Fruit fly (Drosophila melanogaster) whole organism, prepupa: Measurements from ENCODE around the gene P5CDh2.

Experiments used
- Blimp-1 ChIP-seq: fragments of 200-800 bp; sonication (Bioruptor generic); optimal IDR thresholded peaks from 3 replicates; lab custom pipeline; 2017; ENCODE audit warnings: missing biosample characterization, missing genetic modification characterization, mild to moderate bottlenecking, moderate library complexity, missing genetic modification reagents
- CG10631 ChIP-seq: fragments of 200-800 bp; sonication (Bioruptor generic); optimal IDR thresholded peaks from 2 replicates; lab custom pipeline; 2016; ENCODE audit warnings: missing biosample characterization, missing genetic modification characterization
- CG10669 ChIP-seq: fragments of 200-800 bp; sonication (Bioruptor generic); optimal IDR thresholded peaks from 3 replicates; lab custom pipeline; 2018; ENCODE audit warnings: missing biosample characterization, mild to moderate bottlenecking, missing genetic modification characterization, moderate library complexity
- CG11294 ChIP-seq: fragments of 200-800 bp; sonication (Bioruptor generic); IDR thresholded peaks from 2 replicates; pipeline ENCODE4 v1.3.6; 2022; ENCODE audit warnings: missing biosample characterization, missing genetic modification characterization
- CG11762 ChIP-seq: fragments of 200-800 bp; sonication (Bioruptor generic); optimal IDR thresholded peaks from 3 replicates; lab custom pipeline; 2016; ENCODE audit warnings: missing biosample characterization, missing genetic modification characterization; ENCODE audit not compliant: insufficient read depth
- CG11902 ChIP-seq: fragments of 200-800 bp; sonication (Bioruptor generic); optimal IDR thresholded peaks from 3 replicates; lab custom pipeline; 2016; ENCODE audit warnings: missing biosample characterization, missing genetic modification characterization
- CG15336 ChIP-seq: fragments of 200-800 bp; sonication (Bioruptor generic); IDR thresholded peaks from 2 replicates; pipeline ENCODE4 v1.3.6; 2022; ENCODE audit warnings: missing biosample characterization, missing genetic modification characterization
- CG1621 ChIP-seq: fragments of 200-800 bp; sonication (Bioruptor generic); optimal IDR thresholded peaks from 3 replicates; lab custom pipeline; 2018; ENCODE audit warnings: missing biosample characterization, mild to moderate bottlenecking, missing genetic modification characterization
- CG16779 ChIP-seq: fragments of 200-800 bp; sonication (Bioruptor generic); optimal IDR thresholded peaks from 3 replicates; lab custom pipeline; 2017; ENCODE audit warnings: missing biosample characterization, mild to moderate bottlenecking, missing genetic modification characterization
- CG3032 ChIP-seq: fragments of 200-800 bp; optimal IDR thresholded peaks from 2 replicates; lab custom pipeline; 2019; ENCODE audit warnings: missing biosample characterization, mild to moderate bottlenecking, missing genetic modification characterization, moderate library complexity
- CG31627 ChIP-seq: fragments of 200-800 bp; sonication (Bioruptor generic); optimal IDR thresholded peaks from 3 replicates; lab custom pipeline; 2016; ENCODE audit warnings: missing biosample characterization, missing genetic modification characterization
- CG32006 ChIP-seq: fragments of 200-800 bp; sonication (Bioruptor generic); optimal IDR thresholded peaks from 3 replicates; lab custom pipeline; 2017; ENCODE audit warnings: missing biosample characterization, mild to moderate bottlenecking, missing genetic modification characterization
- CG34406 ChIP-seq: fragments of 200-800 bp; sonication (Bioruptor generic); optimal IDR thresholded peaks from 3 replicates; lab custom pipeline; 2016; ENCODE audit warnings: missing biosample characterization, missing genetic modification characterization
- CG6276 ChIP-seq: fragments of 200-800 bp; sonication (Bioruptor generic); optimal IDR thresholded peaks from 2 replicates; lab custom pipeline; 2017; ENCODE audit warnings: missing biosample characterization, mild to moderate bottlenecking, missing genetic modification characterization
- CG6792 ChIP-seq: fragments of 200-800 bp; sonication (Bioruptor generic); optimal IDR thresholded peaks from 3 replicates; lab custom pipeline; 2016; ENCODE audit warnings: missing biosample characterization, missing genetic modification characterization
- CG6808 ChIP-seq: fragments of 200-800 bp; sonication (Bioruptor generic); optimal IDR thresholded peaks from 3 replicates; lab custom pipeline; 2017; ENCODE audit warnings: missing biosample characterization, missing genetic modification characterization, mild to moderate bottlenecking, moderate library complexity, missing genetic modification reagents
- CG6854 ChIP-seq: fragments of 200-800 bp; sonication (Bioruptor generic); optimal IDR thresholded peaks from 2 replicates; lab custom pipeline; 2017; ENCODE audit warnings: missing biosample characterization, mild to moderate bottlenecking, missing genetic modification characterization
- CG7368 ChIP-seq: fragments of 200-800 bp; sonication (Bioruptor generic); optimal IDR thresholded peaks from 3 replicates; lab custom pipeline; 2016; ENCODE audit warnings: missing biosample characterization, missing genetic modification characterization
- CG8119 ChIP-seq: fragments of 200-800 bp; sonication (Bioruptor generic); IDR thresholded peaks from 3 replicates; pipeline ENCODE4 v1.3.6; 2022; ENCODE audit warnings: missing biosample characterization, missing genetic modification characterization
- CG8319 ChIP-seq: fragments of 200-800 bp; sonication (Bioruptor generic); optimal IDR thresholded peaks from 3 replicates; lab custom pipeline; 2016; ENCODE audit warnings: missing biosample characterization, missing genetic modification characterization
- CG8632 ChIP-seq: fragments of 200-800 bp; sonication (Bioruptor generic); optimal IDR thresholded peaks from 3 replicates; lab custom pipeline; 2016; ENCODE audit warnings: missing biosample characterization, missing genetic modification characterization
- CG9139 ChIP-seq: fragments of 200-800 bp; sonication (Bioruptor generic); optimal IDR thresholded peaks from 3 replicates; lab custom pipeline; 2017; ENCODE audit warnings: missing biosample characterization, mild to moderate bottlenecking, missing genetic modification characterization
- Eip75B ChIP-seq: fragments of 200-800 bp; sonication (Bioruptor generic); optimal IDR thresholded peaks from 3 replicates; lab custom pipeline; 2016; ENCODE audit warnings: missing biosample characterization, missing genetic modification characterization
- Eip93F ChIP-seq: fragments of 200-800 bp; sonication (Bioruptor generic); optimal IDR thresholded peaks from 2 replicates; lab custom pipeline; 2016; ENCODE audit warnings: missing biosample characterization, mild to moderate bottlenecking, missing genetic modification characterization
- Ets21C ChIP-seq: fragments of 200-800 bp; sonication (Bioruptor generic); optimal IDR thresholded peaks from 3 replicates; lab custom pipeline; 2016; ENCODE audit warnings: missing biosample characterization, missing genetic modification characterization
- Ets96B ChIP-seq: fragments of 200-800 bp; optimal IDR thresholded peaks from 2 replicates; lab custom pipeline; 2019; ENCODE audit warnings: missing biosample characterization, mild to moderate bottlenecking, missing genetic modification characterization, moderate library complexity
- Gug ChIP-seq: fragments of 200-800 bp; sonication (Bioruptor generic); IDR thresholded peaks from 2 replicates; pipeline ENCODE4 v1.3.6; 2022; ENCODE audit warnings: missing biosample characterization, missing genetic modification characterization
- Hr38 ChIP-seq: sonication (Bioruptor generic); optimal IDR thresholded peaks from 2 replicates; lab custom pipeline; 2016; ENCODE audit warnings: missing biosample characterization, missing genetic modification characterization
- Hr4 ChIP-seq: fragments of 200-800 bp; sonication (Bioruptor generic); optimal IDR thresholded peaks from 3 replicates; lab custom pipeline; 2016; ENCODE audit warnings: missing biosample characterization, missing genetic modification characterization
- Lpt ChIP-seq: fragments of 200-800 bp; sonication (Bioruptor generic); optimal IDR thresholded peaks from 3 replicates; lab custom pipeline; 2016; ENCODE audit warnings: missing biosample characterization, missing genetic modification characterization
- Met ChIP-seq: fragments of 200-800 bp; sonication (Bioruptor generic); optimal IDR thresholded peaks from 3 replicates; lab custom pipeline; 2016; ENCODE audit warnings: missing biosample characterization, missing genetic modification characterization
- OdsH ChIP-seq: fragments of 200-800 bp; sonication (Bioruptor generic); optimal IDR thresholded peaks from 3 replicates; lab custom pipeline; 2016; ENCODE audit warnings: missing biosample characterization, missing genetic modification characterization
- Smox ChIP-seq: fragments of 200-800 bp; sonication (Bioruptor generic); optimal IDR thresholded peaks from 3 replicates; lab custom pipeline; 2016; ENCODE audit warnings: missing biosample characterization, missing genetic modification characterization
- Sox102F ChIP-seq: fragments of 200-800 bp; sonication (Bioruptor generic); optimal IDR thresholded peaks from 2 replicates; lab custom pipeline; 2016; ENCODE audit warnings: missing biosample characterization, mild to moderate bottlenecking, missing genetic modification characterization
- Sox14 ChIP-seq: fragments of 200-800 bp; sonication (Bioruptor generic); optimal IDR thresholded peaks from 3 replicates; lab custom pipeline; 2016; ENCODE audit warnings: missing biosample characterization, missing genetic modification characterization
- Sox15 ChIP-seq: fragments of 200-800 bp; sonication (Bioruptor generic); optimal IDR thresholded peaks from 3 replicates; lab custom pipeline; 2016; ENCODE audit warnings: missing biosample characterization, missing genetic modification characterization
- achi ChIP-seq: fragments of 200-800 bp; sonication (Bioruptor generic); optimal IDR thresholded peaks from 3 replicates; lab custom pipeline; 2016; ENCODE audit warnings: missing biosample characterization, missing genetic modification characterization
- acj6 ChIP-seq: fragments of 200-800 bp; sonication (Bioruptor generic); optimal IDR thresholded peaks from 3 replicates; lab custom pipeline; 2016; ENCODE audit warnings: missing biosample characterization, missing genetic modification characterization
- cyc ChIP-seq: fragments of 200-800 bp; sonication (Bioruptor generic); optimal IDR thresholded peaks from 3 replicates; lab custom pipeline; 2016; ENCODE audit warnings: missing biosample characterization, missing genetic modification characterization
- dac ChIP-seq: fragments of 200-800 bp; sonication (Bioruptor generic); optimal IDR thresholded peaks from 2 replicates; lab custom pipeline; 2017; ENCODE audit warnings: missing biosample characterization, mild to moderate bottlenecking, missing genetic modification characterization
- eg ChIP-seq: fragments of 200-800 bp; sonication (Bioruptor generic); IDR thresholded peaks from 3 replicates; pipeline ENCODE4 v1.3.6; 2022; ENCODE audit warnings: missing biosample characterization, missing genetic modification characterization
- esn ChIP-seq: fragments of 200-800 bp; sonication (Bioruptor generic); optimal IDR thresholded peaks from 2 replicates; lab custom pipeline; 2016; ENCODE audit warnings: missing biosample characterization, mild to moderate bottlenecking, missing genetic modification characterization, moderate library complexity
- fd59A ChIP-seq: fragments of 200-800 bp; sonication (Bioruptor generic); optimal IDR thresholded peaks from 2 replicates; lab custom pipeline; 2017; ENCODE audit warnings: missing biosample characterization, mild to moderate bottlenecking, missing genetic modification characterization, missing genetic modification reagents
- fd85E ChIP-seq: fragments of 200-800 bp; sonication (Bioruptor generic); optimal IDR thresholded peaks from 3 replicates; lab custom pipeline; 2016; ENCODE audit warnings: missing biosample characterization, missing genetic modification characterization
- fkh ChIP-seq: fragments of 200-800 bp; sonication (Bioruptor generic); optimal IDR thresholded peaks from 3 replicates; lab custom pipeline; 2017; ENCODE audit warnings: missing biosample characterization, mild to moderate bottlenecking, missing genetic modification characterization, moderate library complexity
- lz ChIP-seq: fragments of 200-800 bp; sonication (Bioruptor generic); optimal IDR thresholded peaks from 3 replicates; lab custom pipeline; 2016; ENCODE audit warnings: missing biosample characterization, missing genetic modification characterization
- net ChIP-seq: fragments of 200-800 bp; sonication (Bioruptor generic); optimal IDR thresholded peaks from 3 replicates; lab custom pipeline; 2016; ENCODE audit warnings: missing biosample characterization, missing genetic modification characterization
- pdm3 ChIP-seq: fragments of 200-800 bp; sonication (Bioruptor generic); optimal IDR thresholded peaks from 3 replicates; lab custom pipeline; 2016; ENCODE audit warnings: missing biosample characterization, missing genetic modification characterization
- salr ChIP-seq, 2 experiments: fragments of 200-800 bp; sonication (Bioruptor generic); optimal IDR thresholded peaks; 3 replicates each; lab custom pipeline; 2016 to 2018; ENCODE audit warnings: missing biosample characterization in 2 of 2, missing genetic modification characterization in 2 of 2, mild to moderate bottlenecking in 1 of 2
- spab ChIP-seq: fragments of 200-800 bp; sonication (Bioruptor generic); optimal IDR thresholded peaks from 2 replicates; lab custom pipeline; 2017; ENCODE audit warnings: missing biosample characterization, mild to moderate bottlenecking, missing genetic modification characterization, missing genetic modification reagents
- ss ChIP-seq, 2 experiments: fragments of 200-800 bp; sonication (Bioruptor generic); optimal IDR thresholded peaks; 2 replicates in 1 of 2; 3 replicates in 1 of 2; lab custom pipeline; 2017 to 2018; ENCODE audit warnings: mild to moderate bottlenecking in 2 of 2, missing biosample characterization in 2 of 2, missing genetic modification characterization in 2 of 2, moderate library complexity in 1 of 2
- svp ChIP-seq: fragments of 200-800 bp; sonication (Bioruptor generic); peaks from one replicate; lab custom pipeline; 2016; ENCODE audit warnings: missing biosample characterization, missing genetic modification characterization
- topi ChIP-seq: fragments of 200-800 bp; sonication (Bioruptor generic); optimal IDR thresholded peaks from 3 replicates; lab custom pipeline; 2016; ENCODE audit warnings: missing biosample characterization, missing genetic modification characterization
- vri ChIP-seq: fragments of 200-800 bp; sonication (Bioruptor generic); optimal IDR thresholded peaks from 3 replicates; lab custom pipeline; 2016; ENCODE audit warnings: missing biosample characterization, mild to moderate bottlenecking, missing genetic modification characterization

The P5CDh2 gene

dm6 chr3R:21836201-21836504 lies 41.6 kb upstream of the P5CDh2 start:
- no peak for TF ChIP-seq lz (GFP tag; lab: Kevin White, UChicago)
- no peak for TF ChIP-seq dac (GFP tag; lab: Kevin White, UChicago)
- TF ChIP-seq CG11294 (GFP tag; lab: Robert Waterston, UW), result no peak
- peak; percentile 64; the same call in 1 of the 3 replicates for TF ChIP-seq eg (GFP tag; lab: Robert Waterston, UW)
- TF ChIP-seq Sox102F, result no peak
- TF ChIP-seq Met, result peak; percentile 23
- no peak for TF ChIP-seq CG10669
- TF ChIP-seq CG31627 (GFP tag; lab: Kevin White, UChicago), result no peak
- TF ChIP-seq CG34406 (GFP tag; lab: Kevin White, UChicago), result no peak
- no peak for TF ChIP-seq Gug (GFP tag; lab: Robert Waterston, UW)
- TF ChIP-seq salr (GFP tag; optimal IDR thresholded peaks at IDR 0.05; lab: Kevin White, UChicago), result no peak
- no peak for TF ChIP-seq CG6792 (GFP tag; lab: Kevin White, UChicago)
- TF ChIP-seq Lpt (GFP tag; lab: Kevin White, UChicago), result no peak
- no peak for TF ChIP-seq vri (GFP tag; lab: Kevin White, UChicago)
- TF ChIP-seq Ets96B (tag; lab: Kevin White, UChicago), result no peak
- no peak for TF ChIP-seq topi (GFP tag; lab: Kevin White, UChicago)
- no peak for TF ChIP-seq CG8632 (GFP tag; lab: Kevin White, UChicago)
- TF ChIP-seq pdm3 (GFP tag; lab: Kevin White, UChicago), result no peak
- peak; percentile 19 for TF ChIP-seq esn (GFP tag; lab: Kevin White, UChicago)
- TF ChIP-seq CG6276 (GFP tag; lab: Kevin White, UChicago), result peak; percentile 6
- no peak for TF ChIP-seq fd59A
- no peak for TF ChIP-seq fd85E
- peak; percentile 35 for TF ChIP-seq Hr4 (GFP tag; lab: Kevin White, UChicago)
- TF ChIP-seq Hr38 (GFP tag; lab: Kevin White, UChicago), result no peak
- no peak for TF ChIP-seq spab (GFP tag; lab: Kevin White, UChicago)
- no peak for TF ChIP-seq OdsH (GFP tag; lab: Kevin White, UChicago)
- TF ChIP-seq CG7368 (GFP tag; lab: Kevin White, UChicago), result no peak
- TF ChIP-seq Blimp-1 (GFP tag; lab: Kevin White, UChicago), result no peak
- TF ChIP-seq CG6854 (GFP tag; lab: Kevin White, UChicago), result no peak
- peak; percentile 38 for TF ChIP-seq CG32006
- TF ChIP-seq fkh, result no peak
- TF ChIP-seq cyc, result no peak
- no peak for TF ChIP-seq CG8319 (GFP tag; lab: Kevin White, UChicago)
- TF ChIP-seq Smox (GFP tag; lab: Kevin White, UChicago), result no peak
- TF ChIP-seq achi (GFP tag; lab: Kevin White, UChicago), result no peak
- TF ChIP-seq CG1621 (tag; lab: Kevin White, UChicago), result no peak
- TF ChIP-seq CG16779 (tag; lab: Kevin White, UChicago), result no peak
- 0 out of 2 replicates have a peak, but pooled peaks have one; percentile 8 for TF ChIP-seq CG15336 (GFP tag; lab: Robert Waterston, UW)
- no peak for TF ChIP-seq acj6 (GFP tag; lab: Kevin White, UChicago)
- no peak for TF ChIP-seq Ets21C (GFP tag; lab: Kevin White, UChicago)
- TF ChIP-seq CG6808 (GFP tag; lab: Kevin White, UChicago), result no peak
- no peak for TF ChIP-seq CG9139 (GFP tag; lab: Kevin White, UChicago)
- TF ChIP-seq ss (GFP tag; optimal IDR thresholded peaks at IDR 0.05; lab: Kevin White, UChicago), result no peak
- no peak for TF ChIP-seq CG11902 (GFP tag; lab: Kevin White, UChicago)
- TF ChIP-seq svp (GFP tag; lab: Kevin White, UChicago), result no peak
- TF ChIP-seq Eip75B, result peak; percentile 2
- TF ChIP-seq CG8119 (GFP tag; lab: Robert Waterston, UW), result no peak
- TF ChIP-seq CG11762 (GFP tag; lab: Kevin White, UChicago), result no peak
- TF ChIP-seq CG10631 (GFP tag; lab: Kevin White, UChicago), result no peak
- no peak for TF ChIP-seq Sox15 (GFP tag; lab: Kevin White, UChicago)
- no peak for TF ChIP-seq CG3032 (tag; lab: Kevin White, UChicago)
- no peak for TF ChIP-seq Eip93F (GFP tag; lab: Kevin White, UChicago)
- TF ChIP-seq Sox14 (GFP tag; lab: Kevin White, UChicago), result no peak
- TF ChIP-seq net (GFP tag; lab: Kevin White, UChicago), result peak; percentile 15
